Worm (Caenorhabditis elegans): ENCODE data around the gene igdb-2.

- TF ChIP-seq ama-1 (optimal IDR thresholded peaks at IDR 0.05) (no peak), eyg-1 (tag; optimal IDR thresholded peaks at IDR 0.05) (no peak), ceh-45 (GFP tag; IDR thresholded peaks at IDR 0.05) (no peak), unc-86 (tag; optimal IDR thresholded peaks at IDR 0.05) (no peak), che-1 (tag; optimal IDR thresholded peaks at IDR 0.05) (no peak), zip-5 (tag; optimal IDR thresholded peaks at IDR 0.05) (no peak), ceh-9 (tag; optimal IDR thresholded peaks at IDR 0.05) (no peak)
Measured at ce11 chrIV:12487194-12487593, 18.7 kb downstream of the igdb-2 start, which contains the start of gene sru-26.
